Fruit fly (Drosophila melanogaster) whole organism, embryonic: ENCODE results near the gene Drp1.

ENCODE experiments used
- CG10321 ChIP-seq: fragments of 200-800 bp; sonication (Bioruptor generic); IDR thresholded peaks from 2 replicates; pipeline ENCODE4 v1.3.6; 2022; ENCODE audit warnings: missing biosample characterization, missing genetic modification characterization
- CG10654 ChIP-seq: fragments of 200-800 bp; sonication (Bioruptor generic); optimal IDR thresholded peaks from 2 replicates; lab custom pipeline; 2016; ENCODE audit warnings: missing biosample characterization, missing genetic modification characterization
- CG11560 ChIP-seq: fragments of 200-800 bp; sonication (Bioruptor generic); IDR thresholded peaks from 3 replicates; pipeline ENCODE4 v1.3.6; 2022; ENCODE audit warnings: missing biosample characterization, missing genetic modification characterization
- CG11695 ChIP-seq: fragments of 200-800 bp; sonication (Bioruptor generic); IDR thresholded peaks from 3 replicates; pipeline ENCODE4 v1.3.6; 2022; ENCODE audit warnings: missing biosample characterization, missing genetic modification characterization
- CG13287 ChIP-seq: fragments of 200-800 bp; sonication (Bioruptor generic); IDR thresholded peaks from 2 replicates; pipeline ENCODE4 v1.3.6; 2022; ENCODE audit warnings: missing biosample characterization, missing genetic modification characterization; ENCODE audit not compliant: partially characterized antibody
- CG14965 ChIP-seq: fragments of 200-800 bp; sonication (Bioruptor generic); optimal IDR thresholded peaks from 2 replicates; lab custom pipeline; 2016; ENCODE audit warnings: missing biosample characterization, missing genetic modification characterization, borderline replicate concordance
- CG15011 ChIP-seq: fragments of 200-800 bp; sonication (Bioruptor generic); optimal IDR thresholded peaks from 3 replicates; lab custom pipeline; 2018; ENCODE audit warnings: missing biosample characterization, mild to moderate bottlenecking, missing genetic modification characterization
- CG15696 ChIP-seq: fragments of 200-800 bp; sonication (Bioruptor generic); optimal IDR thresholded peaks from 2 replicates; lab custom pipeline; 2019; ENCODE audit warnings: missing biosample characterization, mild to moderate bottlenecking, missing genetic modification characterization, moderate library complexity
- CG17361 ChIP-seq: fragments of 200-800 bp; sonication (Bioruptor generic); IDR thresholded peaks from 3 replicates; pipeline ENCODE4 v1.3.6; 2022; ENCODE audit warnings: missing biosample characterization, missing genetic modification characterization
- CG18011 ChIP-seq: fragments of 200-800 bp; sonication (Bioruptor generic); optimal IDR thresholded peaks from 2 replicates; lab custom pipeline; 2017; ENCODE audit warnings: missing biosample characterization, missing genetic modification characterization, mild to moderate bottlenecking, moderate library complexity, missing genotype
- CG2875 ChIP-seq: fragments of 200-800 bp; sonication (Bioruptor generic); optimal IDR thresholded peaks from 2 replicates; lab custom pipeline; 2017; ENCODE audit warnings: missing biosample characterization, mild to moderate bottlenecking, missing genetic modification characterization, missing genetic modification reagents
- CG6654 ChIP-seq: fragments of 200-800 bp; sonication (Bioruptor generic); optimal IDR thresholded peaks from 2 replicates; lab custom pipeline; 2017; ENCODE audit warnings: missing biosample characterization, mild to moderate bottlenecking, missing genetic modification characterization
- CG7928 ChIP-seq: fragments of 200-800 bp; sonication (Bioruptor generic); optimal IDR thresholded peaks from 2 replicates; lab custom pipeline; 2017; ENCODE audit warnings: missing biosample characterization, mild to moderate bottlenecking, missing genetic modification characterization
- CG8924 ChIP-seq: fragments of 200-800 bp; optimal IDR thresholded peaks from 3 replicates; lab custom pipeline; 2019; ENCODE audit warnings: missing biosample characterization, mild to moderate bottlenecking, missing genetic modification characterization, moderate library complexity
- CG9215 ChIP-seq: fragments of 200-800 bp; sonication (Bioruptor generic); IDR thresholded peaks from 2 replicates; pipeline ENCODE4 v1.3.6; 2022; ENCODE audit warnings: missing biosample characterization, missing genetic modification characterization
- CG9437 ChIP-seq: fragments of 200-800 bp; sonication (Bioruptor generic); optimal IDR thresholded peaks from 2 replicates; lab custom pipeline; 2018; ENCODE audit warnings: missing biosample characterization, mild to moderate bottlenecking, missing genetic modification characterization
- CG9876 ChIP-seq: fragments of 200-800 bp; sonication (Bioruptor generic); optimal IDR thresholded peaks from 2 replicates; lab custom pipeline; 2016; ENCODE audit warnings: missing biosample characterization, missing genetic modification characterization
- E2f2 ChIP-seq: fragments of 200-800 bp; sonication (Bioruptor generic); IDR thresholded peaks from 2 replicates; pipeline ENCODE4 v1.3.6; 2022; ENCODE audit warnings: missing biosample characterization, missing genetic modification characterization
- Fer2 ChIP-seq: fragments of 200-800 bp; sonication (Bioruptor generic); optimal IDR thresholded peaks from 2 replicates; lab custom pipeline; 2018; ENCODE audit warnings: missing biosample characterization, mild to moderate bottlenecking, missing genetic modification characterization, moderate library complexity
- HmgD ChIP-seq: fragments of 200-800 bp; sonication (Bioruptor generic); optimal IDR thresholded peaks from 3 replicates; lab custom pipeline; 2016; ENCODE audit warnings: missing biosample characterization, missing genetic modification characterization
- MTF-1 ChIP-seq: fragments of 200-800 bp; sonication (Bioruptor generic); optimal IDR thresholded peaks from 2 replicates; lab custom pipeline; 2018; ENCODE audit warnings: missing biosample characterization, mild to moderate bottlenecking, missing genetic modification characterization, borderline replicate concordance
- Mad ChIP-seq: fragments of 200-800 bp; sonication (Bioruptor generic); optimal IDR thresholded peaks from 2 replicates; lab custom pipeline; 2016; ENCODE audit warnings: missing biosample characterization, missing genetic modification characterization
- NfI ChIP-seq: fragments of 200-800 bp; sonication (Bioruptor generic); optimal IDR thresholded peaks from 3 replicates; lab custom pipeline; 2018; ENCODE audit warnings: missing biosample characterization, mild to moderate bottlenecking, missing genetic modification characterization, moderate library complexity
- Rx ChIP-seq: fragments of 200-800 bp; sonication (Bioruptor generic); IDR thresholded peaks from 2 replicates; pipeline ENCODE4 v1.3.6; 2022; ENCODE audit warnings: missing biosample characterization, missing genetic modification characterization
- Scr ChIP-seq: fragments of 200-800 bp; sonication (Bioruptor generic); IDR thresholded peaks from 2 replicates; pipeline ENCODE4 v1.3.6; 2022; ENCODE audit warnings: missing biosample characterization, missing genetic modification characterization; ENCODE audit not compliant: partially characterized antibody
- TFAM ChIP-seq: fragments of 200-800 bp; sonication (Bioruptor generic); optimal IDR thresholded peaks from 2 replicates; lab custom pipeline; 2017; ENCODE audit warnings: missing biosample characterization, missing genetic modification characterization, inconsistent platforms
- Xrp1 ChIP-seq: fragments of 200-800 bp; sonication (Bioruptor generic); IDR thresholded peaks from 2 replicates; pipeline ENCODE4 v1.3.6; 2022; ENCODE audit warnings: missing biosample characterization, missing genetic modification characterization
- al ChIP-seq: fragments of 200-800 bp; sonication (Bioruptor generic); IDR thresholded peaks from 2 replicates; pipeline ENCODE4 v1.3.6; 2022; ENCODE audit warnings: missing biosample characterization, missing genetic modification characterization
- br ChIP-seq: fragments of >200 bp; optimal IDR thresholded peaks from 2 replicates; lab custom pipeline; 2017
- bsh ChIP-seq, 2 experiments: fragments of 200-800 bp; sonication (Bioruptor generic); optimal IDR thresholded peaks; 2 replicates each; lab custom pipeline; 2017 to 2018; ENCODE audit warnings: mild to moderate bottlenecking in 2 of 2, missing biosample characterization in 2 of 2, missing genetic modification characterization in 2 of 2, moderate library complexity in 1 of 2
- chm ChIP-seq: fragments of 200-800 bp; sonication (Bioruptor generic); IDR thresholded peaks from 2 replicates; pipeline ENCODE4 v1.3.6; 2022; ENCODE audit warnings: missing biosample characterization, missing genetic modification characterization
- crol ChIP-seq: fragments of 200-800 bp; sonication (Bioruptor generic); IDR thresholded peaks from 2 replicates; pipeline ENCODE4 v1.3.6; 2022; ENCODE audit warnings: missing biosample characterization, missing genetic modification characterization
- dm ChIP-seq: fragments of 200-800 bp; sonication (Bioruptor generic); optimal IDR thresholded peaks from 3 replicates; lab custom pipeline; 2016; ENCODE audit warnings: missing biosample characterization, missing genetic modification characterization
- emc ChIP-seq: fragments of 200-800 bp; sonication (Bioruptor generic); optimal IDR thresholded peaks from 2 replicates; lab custom pipeline; 2016; ENCODE audit warnings: missing biosample characterization, missing genetic modification characterization
- gcm ChIP-seq: fragments of 200-800 bp; sonication (Bioruptor generic); optimal IDR thresholded peaks from 2 replicates; lab custom pipeline; 2019; ENCODE audit warnings: missing biosample characterization, mild to moderate bottlenecking, missing genetic modification characterization, moderate library complexity
- gsb ChIP-seq: fragments of 200-800 bp; sonication (Bioruptor generic); IDR thresholded peaks from 2 replicates; pipeline ENCODE4 v1.3.6; 2022; ENCODE audit warnings: missing biosample characterization, missing genetic modification characterization
- ham ChIP-seq: fragments of 200-800 bp; sonication (Bioruptor generic); IDR thresholded peaks from 2 replicates; pipeline ENCODE4 v1.3.6; 2022; ENCODE audit warnings: missing biosample characterization, missing genetic modification characterization
- nerfin-1 ChIP-seq: fragments of 200-800 bp; sonication (Bioruptor generic); optimal IDR thresholded peaks from 3 replicates; lab custom pipeline; 2019; ENCODE audit warnings: missing biosample characterization, mild to moderate bottlenecking, missing genetic modification characterization, moderate library complexity
- nerfin-2 ChIP-seq: fragments of 200-800 bp; sonication (Bioruptor generic); IDR thresholded peaks from 2 replicates; pipeline ENCODE4 v1.3.6; 2022; ENCODE audit warnings: missing biosample characterization, missing genetic modification characterization; ENCODE audit not compliant: partially characterized antibody
- phol ChIP-seq: fragments of 200-800 bp; sonication (Bioruptor generic); optimal IDR thresholded peaks from 3 replicates; lab custom pipeline; 2018; ENCODE audit warnings: missing biosample characterization, mild to moderate bottlenecking, missing genetic modification characterization, moderate library complexity
- prd ChIP-seq, 3 experiments: fragments of >200 bp in 2 of 3; fragments of 200-800 bp in 1 of 3; sonication (Bioruptor generic) in 1 of 3; optimal IDR thresholded peaks in 2 of 3; IDR thresholded peaks in 1 of 3; 2 replicates in 2 of 3; 3 replicates in 1 of 3; pipeline versions ENCODE4 v1.3.6 to Lab custom; 2017 to 2022; ENCODE audit warnings: missing biosample characterization in 1 of 3, missing genetic modification characterization in 1 of 3
- sens-2 ChIP-seq: fragments of 200-800 bp; sonication (Bioruptor generic); IDR thresholded peaks from 2 replicates; pipeline ENCODE4 v1.3.6; 2022; ENCODE audit warnings: missing biosample characterization, missing genetic modification characterization
- stc ChIP-seq: fragments of 200-800 bp; sonication (Bioruptor generic); IDR thresholded peaks from 2 replicates; pipeline ENCODE4 v1.3.6; 2022; ENCODE audit warnings: missing biosample characterization, missing genetic modification characterization
- tio ChIP-seq: fragments of 200-800 bp; sonication (Bioruptor generic); optimal IDR thresholded peaks from 2 replicates; lab custom pipeline; 2017; ENCODE audit warnings: missing biosample characterization, missing genetic modification characterization, inconsistent platforms
- tll ChIP-seq, 2 experiments: fragments of 200-800 bp in 1 of 2; fragments of >200 bp in 1 of 2; sonication (Bioruptor generic) in 1 of 2; optimal IDR thresholded peaks; 2 replicates each; lab custom pipeline; 2017 to 2019; ENCODE audit warnings: missing biosample characterization in 2 of 2, missing genetic modification characterization in 2 of 2, mild to moderate bottlenecking in 1 of 2, moderate library complexity in 1 of 2
- tna ChIP-seq: fragments of 200-800 bp; sonication (Bioruptor generic); IDR thresholded peaks from 2 replicates; pipeline ENCODE4 v1.3.6; 2022; ENCODE audit warnings: missing biosample characterization, missing genetic modification characterization; ENCODE audit not compliant: partially characterized antibody
- trh ChIP-seq: fragments of 200-800 bp; sonication (Bioruptor generic); optimal IDR thresholded peaks from 2 replicates; lab custom pipeline; 2016; ENCODE audit warnings: missing biosample characterization, missing genetic modification characterization
- tup ChIP-seq: fragments of 200-800 bp; sonication (Bioruptor generic); optimal IDR thresholded peaks from 2 replicates; lab custom pipeline; 2016; ENCODE audit warnings: missing biosample characterization, mild to moderate bottlenecking, missing genetic modification characterization, moderate library complexity
- zf30C ChIP-seq: fragments of 200-800 bp; sonication (Bioruptor generic); optimal IDR thresholded peaks from 3 replicates; lab custom pipeline; 2018; ENCODE audit warnings: missing biosample characterization, mild to moderate bottlenecking, missing genetic modification characterization
- zfh2 ChIP-seq: fragments of 200-800 bp; sonication (Bioruptor generic); optimal IDR thresholded peaks from 2 replicates; lab custom pipeline; 2016; ENCODE audit warnings: missing biosample characterization, missing genetic modification characterization

Drp1 gene

dm6 chr2L:2585285-2585684, at the start of gene Drp1 (continued):
- TF ChIP-seq Scr (GFP tag; lab: Robert Waterston, UW) (peak; percentile 63), CG15011 (GFP tag; lab: Kevin White, UChicago) (no peak), CG13287 (GFP tag; lab: Robert Waterston, UW) (peak; percentile 88), TFAM (GFP tag; lab: Kevin White, UChicago) (no peak), CG9215 (no peak; the same call in 1 of the 2 replicates), tup (GFP tag; lab: Kevin White, UChicago) (no peak), CG8924 (tag; lab: Kevin White, UChicago) (no peak), gcm (GFP tag; lab: Kevin White, UChicago) (no peak), prd (optimal IDR thresholded peaks at IDR 0.05; lab: Kevin White, UChicago) (no peak), prd (GFP tag; IDR thresholded peaks at IDR 0.05; lab: Robert Waterston, UW) (peak; percentile 60), Mad (GFP tag; lab: Kevin White, UChicago) (peak; percentile 78), CG11695 (GFP tag; lab: Robert Waterston, UW) (no peak), CG6654 (GFP tag; lab: Kevin White, UChicago) (no peak), zfh2 (GFP tag; lab: Kevin White, UChicago) (peak; percentile 71), MTF-1 (GFP tag; lab: Kevin White, UChicago) (no peak), HmgD (GFP tag; lab: Kevin White, UChicago) (peak; percentile 96), stc (GFP tag; lab: Robert Waterston, UW) (no peak), trh (GFP tag; lab: Kevin White, UChicago) (no peak), CG17361 (GFP tag; lab: Robert Waterston, UW) (0 out of 3 replicates have a peak, but pooled peaks have one; percentile 30), tll (GFP tag; optimal IDR thresholded peaks at IDR 0.05; lab: Kevin White, UChicago) (no peak), CG10321 (GFP tag; lab: Robert Waterston, UW) (no peak), CG10654 (GFP tag; lab: Kevin White, UChicago) (peak; percentile 19), Fer2 (tag; lab: Kevin White, UChicago) (no peak), E2f2 (GFP tag; lab: Robert Waterston, UW) (peak; percentile 99), CG11560 (tag; lab: Robert Waterston, UW) (0 out of 3 replicates have a peak, but pooled peaks have one; percentile 29), CG15696 (tag; lab: Kevin White, UChicago) (peak; percentile 27), CG7928 (GFP tag; lab: Kevin White, UChicago) (peak; percentile 43), Rx (GFP tag; lab: Robert Waterston, UW) (no peak), br (no peak), nerfin-1 (tag; lab: Kevin White, UChicago) (peak; percentile 39), zf30C (GFP tag; lab: Kevin White, UChicago) (peak; percentile 7), CG9876 (GFP tag; lab: Kevin White, UChicago) (peak; percentile 68), sens-2 (GFP tag; lab: Robert Waterston, UW) (no peak), chm (peak; percentile 61; the same call in 1 of the 2 replicates), emc (no peak), ham (no peak), tio (GFP tag; lab: Kevin White, UChicago) (no peak), dm (GFP tag; lab: Kevin White, UChicago) (peak; percentile 39), phol (peak; percentile 52), gsb (no peak), tna (GFP tag; lab: Robert Waterston, UW) (peak; percentile 58; the same call in 1 of the 2 replicates), CG2875 (no peak), bsh (GFP tag; optimal IDR thresholded peaks at IDR 0.05; lab: Kevin White, UChicago) (peak in 1 of 2 experiments; percentile 18), NfI (GFP tag; lab: Kevin White, UChicago) (peak; percentile 55), Xrp1 (peak; percentile 59), al (GFP tag; lab: Robert Waterston, UW) (no peak), crol (GFP tag; lab: Robert Waterston, UW) (no peak), CG9437 (no peak), CG18011 (GFP tag; lab: Kevin White, UChicago) (peak; percentile 18), CG14965 (GFP tag; lab: Kevin White, UChicago) (no peak), nerfin-2 (GFP tag; lab: Robert Waterston, UW) (peak; percentile 64)
